Worm (Caenorhabditis elegans): Measurements from ENCODE around the gene sru-35.

Gene sru-35

ce11 chrIV:8739926-8740325 is 50.1 kb downstream of the sru-35 start, which contains the start of gene mrps-33:
Gene mrps-33 (minus strand): TSS chrIV:8740026.
- no peak for TF ChIP-seq elt-3 (tag; optimal IDR thresholded peaks at IDR 0.05)
- TF ChIP-seq ceh-43 (GFP tag; optimal IDR thresholded peaks at IDR 0.05), result no peak
- TF ChIP-seq cnd-1 (tag; optimal IDR thresholded peaks at IDR 0.05), result no peak

ce11 chrIV:8739294-8739693 is 50.8 kb downstream of the sru-35 start, which contains the start of gene F21D5.5:
Gene F21D5.5 (minus strand): TSS chrIV:8739394.
- TF ChIP-seq lin-13 (tag; optimal IDR thresholded peaks at IDR 0.05) (no peak), bed-3 (GFP tag; optimal IDR thresholded peaks at IDR 0.05) (no peak), nhr-237 (tag; optimal IDR thresholded peaks at IDR 0.05) (no peak)
